Worm (Caenorhabditis elegans) whole organism, early embryonic: ENCODE data around the gene srh-219.

Experiments used
- F13C5.2 ChIP-seq: sonication (generic microtip); optimal IDR thresholded peaks from 2 replicates; lab custom pipeline; 2017; ENCODE audit warnings: mild to moderate bottlenecking, missing genetic modification characterization, inconsistent platforms, missing compliant biosample characterization
- ama-1 ChIP-seq: fragments of 150-350 bp; optimal IDR thresholded peaks from 2 replicates; lab custom pipeline; 2014
- ceh-13 ChIP-seq: fragments of 200-800 bp; sonication (Bioruptor generic); optimal IDR thresholded peaks from 2 replicates; lab custom pipeline; 2018; ENCODE audit warnings: mild to moderate bottlenecking, missing genetic modification characterization, missing compliant biosample characterization
- ceh-36 ChIP-seq: sonication (generic microtip); optimal IDR thresholded peaks from 2 replicates; lab custom pipeline; 2016; ENCODE audit warnings: missing genetic modification characterization, inconsistent platforms, missing compliant biosample characterization
- ets-7 ChIP-seq: sonication (generic microtip); optimal IDR thresholded peaks from 2 replicates; lab custom pipeline; 2016; ENCODE audit warnings: missing genotype, missing genetic modification characterization, missing compliant biosample characterization
- flt-1 ChIP-seq: fragments of 200-800 bp; sonication (Bioruptor generic); IDR thresholded peaks from 2 replicates; pipeline ENCODE4 v1.3.6; 2022; ENCODE audit warnings: missing genetic modification characterization, missing compliant biosample characterization
- hmbx-1 ChIP-seq: sonication (generic microtip); optimal IDR thresholded peaks from 2 replicates; lab custom pipeline; 2016; ENCODE audit warnings: mild to moderate bottlenecking, missing genetic modification characterization, missing compliant biosample characterization
- sea-1 ChIP-seq: fragments of 200-800 bp; sonication (Bioruptor generic); conservative IDR thresholded peaks from 2 replicates; pipeline ENCODE4 v1.3.6; 2022; ENCODE audit warnings: missing genetic modification characterization, missing compliant biosample characterization
- tbx-11 ChIP-seq: fragments of 200-800 bp; sonication (Bioruptor generic); IDR thresholded peaks from 2 replicates; pipeline ENCODE4 v1.3.6; 2022; ENCODE audit warnings: missing genetic modification characterization, missing compliant biosample characterization
- tbx-37 ChIP-seq: fragments of 200-800 bp; sonication (Bioruptor generic); conservative IDR thresholded peaks from 2 replicates; pipeline ENCODE4 v1.3.6; 2022; ENCODE audit warnings: missing genetic modification reagents, missing genetic modification characterization, missing compliant biosample characterization

DNA sequence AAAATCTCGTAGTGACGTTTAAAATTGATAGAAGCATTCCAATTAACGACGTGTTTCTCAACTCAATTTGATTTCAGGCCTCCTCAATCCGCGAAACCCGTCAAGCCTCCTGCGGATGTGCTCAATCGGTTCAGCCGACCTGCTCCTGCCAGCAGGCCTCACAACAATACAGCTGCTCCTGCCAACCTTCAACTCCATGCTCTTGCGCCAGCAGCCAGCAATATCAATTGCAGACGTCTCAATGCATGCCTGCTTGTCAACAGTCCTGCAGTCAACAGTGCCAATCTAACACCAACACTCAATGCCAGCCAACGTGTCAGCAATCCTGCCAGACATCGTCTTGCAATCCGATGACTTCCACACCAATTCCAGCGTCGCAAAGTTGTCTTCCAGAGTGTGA lies 29.3 kb upstream of the srh-219 start:
- TF ChIP-seq ceh-13 (GFP tag; lab: Kevin White, UChicago) (no peak), ama-1 (lab: Kevin White, UChicago) (no peak), tbx-37 (no peak), F13C5.2 (tag; lab: Kevin White, UChicago) (no peak), hmbx-1 (tag; lab: Kevin White, UChicago) (no peak), tbx-11 (GFP tag; lab: Robert Waterston, UW) (no peak), ets-7 (no peak), flt-1 (no peak), ceh-36 (no peak), sea-1 (GFP tag; lab: Robert Waterston, UW) (no peak)
